Worm (Caenorhabditis elegans): ENCODE data around the gene Y69A2AR.23.

- no peak for TF ChIP-seq him-1 (tag; optimal IDR thresholded peaks at IDR 0.05)
- no peak for TF ChIP-seq dao-5 (tag; optimal IDR thresholded peaks at IDR 0.05)
- no peak for TF ChIP-seq W03F9.2 (tag; optimal IDR thresholded peaks at IDR 0.05)
Observed at ce11 chrIV:2573122-2573521, 21.6 kb upstream of the Y69A2AR.23 start.

All from whole organism, L4/young adult.